Fruit fly (Drosophila melanogaster): Measurements from ENCODE around the gene fln.

DNA sequence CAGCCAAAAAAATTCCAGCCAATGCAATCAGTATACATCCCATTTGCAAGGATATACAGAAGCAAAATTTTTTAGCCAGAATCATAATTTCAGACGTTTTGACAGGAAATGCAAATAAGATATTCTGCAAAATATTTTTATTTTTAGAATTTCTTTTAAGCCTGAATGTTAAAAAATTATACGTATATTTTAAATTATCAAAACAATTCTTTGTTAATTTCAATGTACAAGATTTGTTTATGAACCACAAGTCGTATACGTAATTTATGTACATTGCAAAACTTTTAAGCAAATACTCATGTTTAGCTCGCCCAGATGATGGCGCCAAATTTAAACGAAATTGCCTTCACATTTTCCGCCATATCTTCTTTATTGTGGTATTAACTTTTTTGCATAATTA lies 36.6 kb downstream of the fln start, which contains the start of gene CG42654:
- TF ChIP-seq insv (optimal IDR thresholded peaks at IDR 0.05) (no peak), h (optimal IDR thresholded peaks at IDR 0.05) (no peak), Sin3A (optimal IDR thresholded peaks at IDR 0.05) (no peak), Myc (optimal IDR thresholded peaks at IDR 0.05) (no peak)

All from Kc167 (cell line).